Worm (Caenorhabditis elegans): ENCODE results near the gene T14E8.2.

DNA sequence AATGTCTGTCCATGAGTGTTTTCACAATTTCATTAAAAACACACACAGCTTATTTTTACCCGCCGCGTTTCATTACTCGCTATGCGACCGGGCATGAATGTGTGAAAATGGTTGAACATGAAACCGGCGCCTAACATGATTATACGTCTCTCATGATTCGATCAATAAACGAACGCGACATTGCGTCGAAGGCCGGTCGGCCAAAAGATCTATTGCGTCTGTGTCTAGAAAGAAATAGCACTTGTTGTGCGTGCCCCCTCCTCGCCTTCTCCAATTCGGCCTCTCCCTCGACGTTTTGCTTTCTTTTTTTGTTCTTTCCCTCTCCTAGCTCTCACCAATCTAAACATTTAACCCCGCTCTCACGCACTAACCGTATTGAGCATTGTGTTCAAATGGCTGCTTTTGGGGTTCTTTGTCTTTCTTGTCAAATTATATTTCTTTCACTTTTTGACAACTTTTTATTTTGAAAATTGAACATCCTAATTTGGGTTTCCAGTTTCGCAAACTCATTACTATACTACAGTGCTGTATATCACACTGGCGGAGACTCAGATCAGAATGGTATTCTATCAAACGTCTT is 8.4 kb downstream of the T14E8.2 start:
- no peak for TF ChIP-seq snpc-4 (GFP tag; optimal IDR thresholded peaks at IDR 0.05)
- TF ChIP-seq snpc-4 (tag; optimal IDR thresholded peaks at IDR 0.05), result no peak
- TF ChIP-seq madf-8 (GFP tag; conservative IDR thresholded peaks at IDR 0.05), result no peak
- TF ChIP-seq bed-2 (GFP tag; IDR thresholded peaks at IDR 0.05), result no peak

All from whole organism, young adult.